Fruit fly (Drosophila melanogaster) whole organism, prepupa: ENCODE results near the gene CG31606.

Experiments used
- CG7368 ChIP-seq: fragments of 200-800 bp; sonication (Bioruptor generic); optimal IDR thresholded peaks from 3 replicates; lab custom pipeline; 2016; ENCODE audit warnings: missing biosample characterization, missing genetic modification characterization
- CG8119 ChIP-seq: fragments of 200-800 bp; sonication (Bioruptor generic); IDR thresholded peaks from 3 replicates; pipeline ENCODE4 v1.3.6; 2022; ENCODE audit warnings: missing biosample characterization, missing genetic modification characterization
- Eip78C ChIP-seq: fragments of 200-800 bp; sonication (Bioruptor generic); peaks from one replicate; lab custom pipeline; 2016; ENCODE audit warnings: missing biosample characterization, missing genetic modification characterization
- Sox102F ChIP-seq: fragments of 200-800 bp; sonication (Bioruptor generic); optimal IDR thresholded peaks from 2 replicates; lab custom pipeline; 2016; ENCODE audit warnings: missing biosample characterization, mild to moderate bottlenecking, missing genetic modification characterization

DNA sequence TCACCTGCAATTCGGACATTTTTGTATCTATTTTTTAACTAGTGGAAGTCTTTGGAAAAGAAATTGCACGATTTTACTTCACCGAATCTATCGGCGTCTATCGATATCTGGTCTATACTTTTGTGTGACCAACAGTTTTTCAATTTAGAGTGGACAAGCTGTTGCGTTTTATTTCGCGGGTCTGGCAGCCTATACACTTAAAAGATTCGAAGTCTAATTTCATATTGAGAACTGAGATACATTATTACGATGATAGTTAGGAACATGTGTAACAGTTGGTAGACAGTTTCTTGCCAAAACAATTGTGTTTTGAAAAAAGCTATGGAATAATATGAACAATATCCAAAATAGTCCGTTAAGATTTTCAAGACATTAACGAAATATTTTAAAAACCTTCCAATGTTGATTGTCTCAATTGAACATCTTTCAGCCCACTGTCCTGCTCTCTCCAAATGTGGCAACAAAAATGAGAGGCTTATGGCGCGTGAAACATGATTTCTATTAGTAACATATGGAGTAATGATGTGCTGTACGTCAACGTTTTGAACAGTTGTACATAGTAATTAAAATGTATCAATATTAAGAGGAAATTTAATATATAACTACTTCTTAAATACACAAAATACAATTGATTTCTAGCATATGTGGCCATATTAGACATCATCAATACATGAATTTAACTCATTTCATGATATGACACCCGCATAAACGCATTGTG is 15.1 kb downstream of the CG31606 start, which contains the start of gene Acbp1:
- peak; percentile 99 for TF ChIP-seq Eip78C (GFP tag; lab: Kevin White, UChicago)
- peak; percentile 94 for TF ChIP-seq CG7368
- TF ChIP-seq Sox102F (GFP tag; lab: Kevin White, UChicago): peak; percentile 97
- TF ChIP-seq CG8119 (GFP tag; lab: Robert Waterston, UW): peak; percentile 97
